Fruit fly (Drosophila melanogaster) whole organism, prepupa: ENCODE measurements around the gene yellow-f2.

Experiments
- Blimp-1 ChIP-seq: fragments of 200-800 bp; sonication (Bioruptor generic); optimal IDR thresholded peaks from 3 replicates; lab custom pipeline; 2017; ENCODE audit warnings: missing biosample characterization, missing genetic modification characterization, mild to moderate bottlenecking, moderate library complexity, missing genetic modification reagents
- CG10631 ChIP-seq: fragments of 200-800 bp; sonication (Bioruptor generic); optimal IDR thresholded peaks from 2 replicates; lab custom pipeline; 2016; ENCODE audit warnings: missing biosample characterization, missing genetic modification characterization
- CG10669 ChIP-seq: fragments of 200-800 bp; sonication (Bioruptor generic); optimal IDR thresholded peaks from 3 replicates; lab custom pipeline; 2018; ENCODE audit warnings: missing biosample characterization, mild to moderate bottlenecking, missing genetic modification characterization, moderate library complexity
- CG11762 ChIP-seq: fragments of 200-800 bp; sonication (Bioruptor generic); optimal IDR thresholded peaks from 3 replicates; lab custom pipeline; 2016; ENCODE audit warnings: missing biosample characterization, missing genetic modification characterization; ENCODE audit not compliant: insufficient read depth
- CG11902 ChIP-seq: fragments of 200-800 bp; sonication (Bioruptor generic); optimal IDR thresholded peaks from 3 replicates; lab custom pipeline; 2016; ENCODE audit warnings: missing biosample characterization, missing genetic modification characterization
- CG15336 ChIP-seq: fragments of 200-800 bp; sonication (Bioruptor generic); IDR thresholded peaks from 2 replicates; pipeline ENCODE4 v1.3.6; 2022; ENCODE audit warnings: missing biosample characterization, missing genetic modification characterization
- CG1621 ChIP-seq: fragments of 200-800 bp; sonication (Bioruptor generic); optimal IDR thresholded peaks from 3 replicates; lab custom pipeline; 2018; ENCODE audit warnings: missing biosample characterization, mild to moderate bottlenecking, missing genetic modification characterization
- CG16779 ChIP-seq: fragments of 200-800 bp; sonication (Bioruptor generic); optimal IDR thresholded peaks from 3 replicates; lab custom pipeline; 2017; ENCODE audit warnings: missing biosample characterization, mild to moderate bottlenecking, missing genetic modification characterization
- CG31627 ChIP-seq: fragments of 200-800 bp; sonication (Bioruptor generic); optimal IDR thresholded peaks from 3 replicates; lab custom pipeline; 2016; ENCODE audit warnings: missing biosample characterization, missing genetic modification characterization
- CG32006 ChIP-seq: fragments of 200-800 bp; sonication (Bioruptor generic); optimal IDR thresholded peaks from 3 replicates; lab custom pipeline; 2017; ENCODE audit warnings: missing biosample characterization, mild to moderate bottlenecking, missing genetic modification characterization
- CG3919 ChIP-seq: fragments of 200-800 bp; sonication (Bioruptor generic); optimal IDR thresholded peaks from 3 replicates; lab custom pipeline; 2016; ENCODE audit warnings: missing biosample characterization, missing genetic modification characterization
- CG4318 ChIP-seq: fragments of 200-800 bp; sonication (Bioruptor generic); optimal IDR thresholded peaks from 3 replicates; lab custom pipeline; 2017; ENCODE audit warnings: missing biosample characterization, mild to moderate bottlenecking, missing genetic modification characterization
- CG6163 ChIP-seq: fragments of 200-800 bp; sonication (Bioruptor generic); IDR thresholded peaks from 3 replicates; pipeline ENCODE4 v1.3.6; 2022; ENCODE audit warnings: missing biosample characterization, missing genetic modification characterization
- CG6792 ChIP-seq: fragments of 200-800 bp; sonication (Bioruptor generic); optimal IDR thresholded peaks from 3 replicates; lab custom pipeline; 2016; ENCODE audit warnings: missing biosample characterization, missing genetic modification characterization
- CG6808 ChIP-seq: fragments of 200-800 bp; sonication (Bioruptor generic); optimal IDR thresholded peaks from 3 replicates; lab custom pipeline; 2017; ENCODE audit warnings: missing biosample characterization, missing genetic modification characterization, mild to moderate bottlenecking, moderate library complexity, missing genetic modification reagents
- CG6854 ChIP-seq: fragments of 200-800 bp; sonication (Bioruptor generic); optimal IDR thresholded peaks from 2 replicates; lab custom pipeline; 2017; ENCODE audit warnings: missing biosample characterization, mild to moderate bottlenecking, missing genetic modification characterization
- CG7368 ChIP-seq: fragments of 200-800 bp; sonication (Bioruptor generic); optimal IDR thresholded peaks from 3 replicates; lab custom pipeline; 2016; ENCODE audit warnings: missing biosample characterization, missing genetic modification characterization
- CG8119 ChIP-seq: fragments of 200-800 bp; sonication (Bioruptor generic); IDR thresholded peaks from 3 replicates; pipeline ENCODE4 v1.3.6; 2022; ENCODE audit warnings: missing biosample characterization, missing genetic modification characterization
- CG8632 ChIP-seq: fragments of 200-800 bp; sonication (Bioruptor generic); optimal IDR thresholded peaks from 3 replicates; lab custom pipeline; 2016; ENCODE audit warnings: missing biosample characterization, missing genetic modification characterization
- CG9139 ChIP-seq: fragments of 200-800 bp; sonication (Bioruptor generic); optimal IDR thresholded peaks from 3 replicates; lab custom pipeline; 2017; ENCODE audit warnings: missing biosample characterization, mild to moderate bottlenecking, missing genetic modification characterization
- Eip75B ChIP-seq: fragments of 200-800 bp; sonication (Bioruptor generic); optimal IDR thresholded peaks from 3 replicates; lab custom pipeline; 2016; ENCODE audit warnings: missing biosample characterization, missing genetic modification characterization
- Eip78C ChIP-seq: fragments of 200-800 bp; sonication (Bioruptor generic); peaks from one replicate; lab custom pipeline; 2016; ENCODE audit warnings: missing biosample characterization, missing genetic modification characterization
- Eip93F ChIP-seq: fragments of 200-800 bp; sonication (Bioruptor generic); optimal IDR thresholded peaks from 2 replicates; lab custom pipeline; 2016; ENCODE audit warnings: missing biosample characterization, mild to moderate bottlenecking, missing genetic modification characterization
- Ets21C ChIP-seq: fragments of 200-800 bp; sonication (Bioruptor generic); optimal IDR thresholded peaks from 3 replicates; lab custom pipeline; 2016; ENCODE audit warnings: missing biosample characterization, missing genetic modification characterization
- Hr38 ChIP-seq: sonication (Bioruptor generic); optimal IDR thresholded peaks from 2 replicates; lab custom pipeline; 2016; ENCODE audit warnings: missing biosample characterization, missing genetic modification characterization
- Hr39 ChIP-seq: fragments of 200-800 bp; sonication (Bioruptor generic); optimal IDR thresholded peaks from 2 replicates; lab custom pipeline; 2016; ENCODE audit warnings: missing biosample characterization, missing genetic modification characterization
- Hr4 ChIP-seq: fragments of 200-800 bp; sonication (Bioruptor generic); optimal IDR thresholded peaks from 3 replicates; lab custom pipeline; 2016; ENCODE audit warnings: missing biosample characterization, missing genetic modification characterization
- Lpt ChIP-seq: fragments of 200-800 bp; sonication (Bioruptor generic); optimal IDR thresholded peaks from 3 replicates; lab custom pipeline; 2016; ENCODE audit warnings: missing biosample characterization, missing genetic modification characterization
- Met ChIP-seq: fragments of 200-800 bp; sonication (Bioruptor generic); optimal IDR thresholded peaks from 3 replicates; lab custom pipeline; 2016; ENCODE audit warnings: missing biosample characterization, missing genetic modification characterization
- Smox ChIP-seq: fragments of 200-800 bp; sonication (Bioruptor generic); optimal IDR thresholded peaks from 3 replicates; lab custom pipeline; 2016; ENCODE audit warnings: missing biosample characterization, missing genetic modification characterization
- Sox102F ChIP-seq: fragments of 200-800 bp; sonication (Bioruptor generic); optimal IDR thresholded peaks from 2 replicates; lab custom pipeline; 2016; ENCODE audit warnings: missing biosample characterization, mild to moderate bottlenecking, missing genetic modification characterization
- Sox14 ChIP-seq: fragments of 200-800 bp; sonication (Bioruptor generic); optimal IDR thresholded peaks from 3 replicates; lab custom pipeline; 2016; ENCODE audit warnings: missing biosample characterization, missing genetic modification characterization
- Sox15 ChIP-seq: fragments of 200-800 bp; sonication (Bioruptor generic); optimal IDR thresholded peaks from 3 replicates; lab custom pipeline; 2016; ENCODE audit warnings: missing biosample characterization, missing genetic modification characterization
- achi ChIP-seq: fragments of 200-800 bp; sonication (Bioruptor generic); optimal IDR thresholded peaks from 3 replicates; lab custom pipeline; 2016; ENCODE audit warnings: missing biosample characterization, missing genetic modification characterization
- acj6 ChIP-seq: fragments of 200-800 bp; sonication (Bioruptor generic); optimal IDR thresholded peaks from 3 replicates; lab custom pipeline; 2016; ENCODE audit warnings: missing biosample characterization, missing genetic modification characterization
- cyc ChIP-seq: fragments of 200-800 bp; sonication (Bioruptor generic); optimal IDR thresholded peaks from 3 replicates; lab custom pipeline; 2016; ENCODE audit warnings: missing biosample characterization, missing genetic modification characterization
- dsx ChIP-seq: fragments of 200-800 bp; optimal IDR thresholded peaks from 3 replicates; lab custom pipeline; 2019; ENCODE audit warnings: missing biosample characterization, mild to moderate bottlenecking, missing genetic modification characterization, moderate library complexity; ENCODE audit not compliant: poor library complexity, severe bottlenecking
- eg ChIP-seq: fragments of 200-800 bp; sonication (Bioruptor generic); IDR thresholded peaks from 3 replicates; pipeline ENCODE4 v1.3.6; 2022; ENCODE audit warnings: missing biosample characterization, missing genetic modification characterization
- esn ChIP-seq: fragments of 200-800 bp; sonication (Bioruptor generic); optimal IDR thresholded peaks from 2 replicates; lab custom pipeline; 2016; ENCODE audit warnings: missing biosample characterization, mild to moderate bottlenecking, missing genetic modification characterization, moderate library complexity
- fd59A ChIP-seq: fragments of 200-800 bp; sonication (Bioruptor generic); optimal IDR thresholded peaks from 2 replicates; lab custom pipeline; 2017; ENCODE audit warnings: missing biosample characterization, mild to moderate bottlenecking, missing genetic modification characterization, missing genetic modification reagents
- fkh ChIP-seq: fragments of 200-800 bp; sonication (Bioruptor generic); optimal IDR thresholded peaks from 3 replicates; lab custom pipeline; 2017; ENCODE audit warnings: missing biosample characterization, mild to moderate bottlenecking, missing genetic modification characterization, moderate library complexity
- lz ChIP-seq: fragments of 200-800 bp; sonication (Bioruptor generic); optimal IDR thresholded peaks from 3 replicates; lab custom pipeline; 2016; ENCODE audit warnings: missing biosample characterization, missing genetic modification characterization
- net ChIP-seq: fragments of 200-800 bp; sonication (Bioruptor generic); optimal IDR thresholded peaks from 3 replicates; lab custom pipeline; 2016; ENCODE audit warnings: missing biosample characterization, missing genetic modification characterization
- pdm3 ChIP-seq: fragments of 200-800 bp; sonication (Bioruptor generic); optimal IDR thresholded peaks from 3 replicates; lab custom pipeline; 2016; ENCODE audit warnings: missing biosample characterization, missing genetic modification characterization
- salr ChIP-seq, 2 experiments: fragments of 200-800 bp; sonication (Bioruptor generic); optimal IDR thresholded peaks; 3 replicates each; lab custom pipeline; 2016 to 2018; ENCODE audit warnings: missing biosample characterization in 2 of 2, missing genetic modification characterization in 2 of 2, mild to moderate bottlenecking in 1 of 2
- spab ChIP-seq: fragments of 200-800 bp; sonication (Bioruptor generic); optimal IDR thresholded peaks from 2 replicates; lab custom pipeline; 2017; ENCODE audit warnings: missing biosample characterization, mild to moderate bottlenecking, missing genetic modification characterization, missing genetic modification reagents
- ss ChIP-seq, 2 experiments: fragments of 200-800 bp; sonication (Bioruptor generic); optimal IDR thresholded peaks; 2 replicates in 1 of 2; 3 replicates in 1 of 2; lab custom pipeline; 2017 to 2018; ENCODE audit warnings: mild to moderate bottlenecking in 2 of 2, missing biosample characterization in 2 of 2, missing genetic modification characterization in 2 of 2, moderate library complexity in 1 of 2
- topi ChIP-seq: fragments of 200-800 bp; sonication (Bioruptor generic); optimal IDR thresholded peaks from 3 replicates; lab custom pipeline; 2016; ENCODE audit warnings: missing biosample characterization, missing genetic modification characterization
- vri ChIP-seq: fragments of 200-800 bp; sonication (Bioruptor generic); optimal IDR thresholded peaks from 3 replicates; lab custom pipeline; 2016; ENCODE audit warnings: missing biosample characterization, mild to moderate bottlenecking, missing genetic modification characterization

Gene yellow-f2

DNA sequence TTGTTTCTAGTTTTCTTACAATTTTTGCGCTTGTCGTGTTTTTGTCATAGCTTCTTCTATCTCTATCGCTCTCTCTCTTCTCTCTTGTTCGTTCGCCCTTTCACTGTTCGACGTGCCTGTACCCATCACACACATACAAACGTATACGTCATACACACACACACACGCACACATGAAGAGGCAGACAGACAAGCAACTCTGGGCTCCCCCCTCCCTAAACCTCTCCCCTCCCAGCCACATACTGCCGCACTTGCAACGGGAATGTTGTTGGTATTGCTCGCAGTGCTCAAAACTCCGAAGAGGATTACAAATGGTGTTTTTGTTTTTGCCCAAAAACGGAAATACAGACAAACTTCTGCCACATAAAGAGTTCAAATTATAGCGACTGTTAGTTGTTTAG lies 18.0 kb upstream of the yellow-f2 start:
- TF ChIP-seq eg (GFP tag; lab: Robert Waterston, UW) (no peak), CG6854 (GFP tag; lab: Kevin White, UChicago) (no peak), CG6163 (peak; percentile 59)

DNA sequence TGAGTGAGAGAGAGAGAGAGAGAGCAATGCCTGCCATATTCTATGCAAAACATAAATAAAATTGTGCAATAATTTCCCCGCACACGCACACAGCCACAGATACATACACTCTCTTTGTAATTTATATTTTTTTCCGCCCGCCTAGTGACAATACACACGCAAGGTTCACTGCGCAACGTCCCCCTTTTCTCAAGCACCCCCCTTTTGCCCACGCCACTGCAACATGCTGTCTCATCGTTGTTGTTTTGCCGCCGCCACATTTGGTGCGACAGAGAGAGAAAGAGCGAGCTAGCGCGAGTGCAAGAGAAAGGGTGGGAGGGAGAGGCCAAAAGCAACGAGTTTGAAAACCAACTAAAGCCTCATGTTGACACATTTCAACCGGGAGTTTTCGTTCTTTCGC lies 17.4 kb upstream of the yellow-f2 start:
- no peak; the same call in 1 of the 2 replicates for TF ChIP-seq CG15336
- TF ChIP-seq acj6 (GFP tag; lab: Kevin White, UChicago): peak; percentile 73
- TF ChIP-seq pdm3 (GFP tag; lab: Kevin White, UChicago): peak; percentile 78
- peak; percentile 73 for TF ChIP-seq Sox15 (GFP tag; lab: Kevin White, UChicago)
- peak; percentile 58 for TF ChIP-seq Eip75B
- TF ChIP-seq esn (GFP tag; lab: Kevin White, UChicago): peak; percentile 81
- TF ChIP-seq CG32006 (GFP tag; lab: Kevin White, UChicago): peak; percentile 77
- peak; percentile 62 for TF ChIP-seq CG8632
- peak; percentile 26 for TF ChIP-seq CG6854 (GFP tag; lab: Kevin White, UChicago)
- TF ChIP-seq CG3919 (GFP tag; lab: Kevin White, UChicago): peak; percentile 72
- peak; percentile 69 for TF ChIP-seq CG6808 (GFP tag; lab: Kevin White, UChicago)
- peak; percentile 90 for TF ChIP-seq Sox14 (GFP tag; lab: Kevin White, UChicago)
- peak; percentile 77 for TF ChIP-seq CG6792
- TF ChIP-seq eg (GFP tag; lab: Robert Waterston, UW): peak; percentile 89
- TF ChIP-seq Hr38: no peak
- TF ChIP-seq Ets21C (GFP tag; lab: Kevin White, UChicago): peak; percentile 67
- TF ChIP-seq ss (GFP tag; optimal IDR thresholded peaks at IDR 0.05; lab: Kevin White, UChicago): peak; percentile 71 to 75
- TF ChIP-seq Hr4 (GFP tag; lab: Kevin White, UChicago): peak; percentile 74
- peak; percentile 71 for TF ChIP-seq Met (GFP tag; lab: Kevin White, UChicago)
- TF ChIP-seq dsx (GFP tag; lab: Kevin White, UChicago): peak; percentile 48
- TF ChIP-seq CG9139: peak; percentile 64
- peak; percentile 74 for TF ChIP-seq cyc (GFP tag; lab: Kevin White, UChicago)
- TF ChIP-seq CG16779: peak; percentile 53
- peak; percentile 47 for TF ChIP-seq spab
- peak; percentile 62 for TF ChIP-seq achi (GFP tag; lab: Kevin White, UChicago)
- peak; percentile 63 for TF ChIP-seq CG1621 (tag; lab: Kevin White, UChicago)
- peak; percentile 68 for TF ChIP-seq Smox (GFP tag; lab: Kevin White, UChicago)
- TF ChIP-seq fd59A (GFP tag; lab: Kevin White, UChicago): peak; percentile 33
- TF ChIP-seq Eip93F (GFP tag; lab: Kevin White, UChicago): no peak
- TF ChIP-seq CG10631: peak; percentile 72
- peak; percentile 86 for TF ChIP-seq vri (GFP tag; lab: Kevin White, UChicago)
- peak; percentile 80 for TF ChIP-seq CG31627
- peak; percentile 71 for TF ChIP-seq Sox102F
- peak; percentile 73; the same call in 2 of the 3 replicates for TF ChIP-seq CG8119 (GFP tag; lab: Robert Waterston, UW)
- TF ChIP-seq salr (GFP tag; optimal IDR thresholded peaks at IDR 0.05; lab: Kevin White, UChicago): peak; percentile 50 to 55
- peak; percentile 57 for TF ChIP-seq Blimp-1 (GFP tag; lab: Kevin White, UChicago)
- peak; percentile 67 for TF ChIP-seq CG10669 (GFP tag; lab: Kevin White, UChicago)
- peak; percentile 76 for TF ChIP-seq Lpt
- TF ChIP-seq Eip78C: peak; percentile 92
- peak; percentile 59 for TF ChIP-seq fkh
- peak; percentile 88 for TF ChIP-seq CG6163
- TF ChIP-seq CG11902 (GFP tag; lab: Kevin White, UChicago): peak; percentile 65
- peak; percentile 66 for TF ChIP-seq topi (GFP tag; lab: Kevin White, UChicago)
- TF ChIP-seq Hr39: peak; percentile 75
- peak; percentile 33 for TF ChIP-seq CG11762 (GFP tag; lab: Kevin White, UChicago)
- peak; percentile 74 for TF ChIP-seq CG7368
- peak; percentile 80 for TF ChIP-seq net (GFP tag; lab: Kevin White, UChicago)
- TF ChIP-seq CG4318 (GFP tag; lab: Kevin White, UChicago): no peak
- TF ChIP-seq lz (GFP tag; lab: Kevin White, UChicago): peak; percentile 82
